Fruit fly (Drosophila melanogaster) whole organism, embryonic: ENCODE measurements around the gene Cbp20.

Experiments
- Aef1 ChIP-seq: fragments of 200-800 bp; sonication (Bioruptor generic); IDR thresholded peaks from 3 replicates; pipeline ENCODE4 v1.3.6; 2022; ENCODE audit warnings: missing biosample characterization, missing genetic modification characterization
- B-H1 ChIP-seq: fragments of 200-800 bp; sonication (Bioruptor generic); IDR thresholded peaks from 3 replicates; pipeline ENCODE4 v1.3.6; 2022; ENCODE audit warnings: missing biosample characterization, missing genetic modification characterization
- Bteb2 ChIP-seq: fragments of 200-800 bp; sonication (Bioruptor generic); optimal IDR thresholded peaks from 2 replicates; lab custom pipeline; 2016; ENCODE audit warnings: missing biosample characterization, missing genetic modification characterization
- CG10147 ChIP-seq: fragments of 200-800 bp; sonication (Bioruptor generic); optimal IDR thresholded peaks from 2 replicates; lab custom pipeline; 2019; ENCODE audit warnings: missing biosample characterization, mild to moderate bottlenecking, missing genetic modification characterization, moderate library complexity
- CG10267 ChIP-seq: fragments of 200-800 bp; sonication (Bioruptor generic); optimal IDR thresholded peaks from 2 replicates; lab custom pipeline; 2018; ENCODE audit warnings: missing biosample characterization, mild to moderate bottlenecking, missing genetic modification characterization, moderate library complexity
- CG10654 ChIP-seq: fragments of 200-800 bp; sonication (Bioruptor generic); optimal IDR thresholded peaks from 2 replicates; lab custom pipeline; 2016; ENCODE audit warnings: missing biosample characterization, missing genetic modification characterization
- CG13296 ChIP-seq: fragments of 200-800 bp; sonication (Bioruptor generic); optimal IDR thresholded peaks from 3 replicates; lab custom pipeline; 2018; ENCODE audit warnings: missing biosample characterization, mild to moderate bottlenecking, missing genetic modification characterization
- CG13775 ChIP-seq: fragments of 200-800 bp; sonication (Bioruptor generic); optimal IDR thresholded peaks from 3 replicates; lab custom pipeline; 2017; ENCODE audit warnings: missing biosample characterization, mild to moderate bottlenecking, missing genetic modification characterization
- CG14710 ChIP-seq: fragments of 200-800 bp; sonication (Bioruptor generic); optimal IDR thresholded peaks from 3 replicates; lab custom pipeline; 2019; ENCODE audit warnings: missing biosample characterization, mild to moderate bottlenecking, missing genetic modification characterization, moderate library complexity
- CG15269 ChIP-seq: fragments of 200-800 bp; sonication (Bioruptor generic); optimal IDR thresholded peaks from 2 replicates; lab custom pipeline; 2018; ENCODE audit warnings: missing biosample characterization, mild to moderate bottlenecking, missing genetic modification characterization, moderate library complexity
- CG1602 ChIP-seq: fragments of 200-800 bp; sonication (Bioruptor generic); optimal IDR thresholded peaks from 3 replicates; lab custom pipeline; 2016; ENCODE audit warnings: missing biosample characterization, missing genetic modification characterization
- CG1603 ChIP-seq: fragments of 200-800 bp; sonication (Bioruptor generic); optimal IDR thresholded peaks from 2 replicates; lab custom pipeline; 2019; ENCODE audit warnings: missing biosample characterization, mild to moderate bottlenecking, missing genetic modification characterization, moderate library complexity
- CG17612 ChIP-seq: fragments of 200-800 bp; sonication (Bioruptor generic); IDR thresholded peaks from 2 replicates; pipeline ENCODE4 v1.3.6; 2022; ENCODE audit warnings: missing biosample characterization, missing genetic modification characterization
- CG18262 ChIP-seq: fragments of 200-800 bp; optimal IDR thresholded peaks from 3 replicates; lab custom pipeline; 2019; ENCODE audit warnings: missing biosample characterization, mild to moderate bottlenecking, missing genetic modification characterization, moderate library complexity
- CG2116 ChIP-seq: fragments of 200-800 bp; sonication (Bioruptor generic); optimal IDR thresholded peaks from 3 replicates; lab custom pipeline; 2018; ENCODE audit warnings: missing biosample characterization, mild to moderate bottlenecking, missing genetic modification characterization
- CG2875 ChIP-seq: fragments of 200-800 bp; sonication (Bioruptor generic); optimal IDR thresholded peaks from 2 replicates; lab custom pipeline; 2017; ENCODE audit warnings: missing biosample characterization, mild to moderate bottlenecking, missing genetic modification characterization, missing genetic modification reagents
- CG31388 ChIP-seq: fragments of 200-800 bp; sonication (Bioruptor generic); optimal IDR thresholded peaks from 2 replicates; lab custom pipeline; 2016; ENCODE audit warnings: missing biosample characterization, missing genetic modification characterization
- CG32767 ChIP-seq: fragments of 200-800 bp; sonication (Bioruptor generic); IDR thresholded peaks from 2 replicates; pipeline ENCODE4 v1.3.6; 2022; ENCODE audit warnings: missing biosample characterization, missing genetic modification characterization
- CG34422 ChIP-seq: fragments of 200-800 bp; sonication (Bioruptor generic); IDR thresholded peaks from 3 replicates; pipeline ENCODE4 v1.3.6; 2022; ENCODE audit warnings: missing biosample characterization, missing genetic modification characterization
- CG42726 ChIP-seq: fragments of 200-800 bp; sonication (Bioruptor generic); IDR thresholded peaks from 2 replicates; pipeline ENCODE4 v1.3.6; 2022; ENCODE audit warnings: missing biosample characterization, missing genetic modification characterization; ENCODE audit not compliant: partially characterized antibody
- CG4730 ChIP-seq: fragments of 200-800 bp; sonication (Bioruptor generic); IDR thresholded peaks from 2 replicates; pipeline ENCODE4 v1.3.6; 2022; ENCODE audit warnings: missing biosample characterization, missing genetic modification characterization
- CG6254 ChIP-seq: fragments of 200-800 bp; sonication (Bioruptor generic); optimal IDR thresholded peaks from 3 replicates; lab custom pipeline; 2017; ENCODE audit warnings: mild to moderate bottlenecking, missing biosample characterization, missing genetic modification reagents, missing genetic modification characterization
- CG7987 ChIP-seq: fragments of 200-800 bp; sonication (Bioruptor generic); optimal IDR thresholded peaks from 2 replicates; lab custom pipeline; 2018; ENCODE audit warnings: missing biosample characterization, mild to moderate bottlenecking, missing genetic modification characterization, moderate library complexity
- Deaf1 ChIP-seq: fragments of 200-800 bp; optimal IDR thresholded peaks from 3 replicates; lab custom pipeline; 2019; ENCODE audit warnings: missing biosample characterization, mild to moderate bottlenecking, missing genetic modification characterization, moderate library complexity
- E2f2 ChIP-seq: fragments of 200-800 bp; sonication (Bioruptor generic); IDR thresholded peaks from 2 replicates; pipeline ENCODE4 v1.3.6; 2022; ENCODE audit warnings: missing biosample characterization, missing genetic modification characterization
- Fer3 ChIP-seq: fragments of 200-800 bp; sonication (Bioruptor generic); optimal IDR thresholded peaks from 2 replicates; lab custom pipeline; 2018; ENCODE audit warnings: missing biosample characterization, mild to moderate bottlenecking, missing genetic modification characterization, moderate library complexity
- Gug ChIP-seq: fragments of 200-800 bp; sonication (Bioruptor generic); IDR thresholded peaks from 4 replicates; pipeline ENCODE4 v1.3.6; 2022; ENCODE audit warnings: missing biosample characterization, missing genetic modification characterization
- HLH54F ChIP-seq: fragments of 200-800 bp; sonication (Bioruptor generic); optimal IDR thresholded peaks from 3 replicates; lab custom pipeline; 2016; ENCODE audit warnings: missing biosample characterization, missing genetic modification characterization
- Hand ChIP-seq: fragments of 200-800 bp; sonication (Bioruptor generic); optimal IDR thresholded peaks from 2 replicates; lab custom pipeline; 2017; ENCODE audit warnings: mild to moderate bottlenecking, missing biosample characterization, missing genetic modification reagents, missing genetic modification characterization
- HmgZ ChIP-seq: fragments of 200-800 bp; sonication (Bioruptor generic); optimal IDR thresholded peaks from 2 replicates; lab custom pipeline; 2018; ENCODE audit warnings: missing biosample characterization, mild to moderate bottlenecking, missing genetic modification characterization
- Hr39 ChIP-seq: fragments of >200 bp; optimal IDR thresholded peaks from 2 replicates; lab custom pipeline; 2017
- Mrtf ChIP-seq: fragments of 200-800 bp; sonication (Bioruptor generic); IDR thresholded peaks from 3 replicates; pipeline ENCODE4 v1.3.6; 2022; ENCODE audit warnings: missing biosample characterization, missing genetic modification characterization
- NFAT ChIP-seq: fragments of 200-800 bp; sonication (Bioruptor generic); IDR thresholded peaks from 2 replicates; pipeline ENCODE4 v1.3.6; 2022; ENCODE audit warnings: missing biosample characterization, missing genetic modification characterization
- NfI ChIP-seq: fragments of 200-800 bp; sonication (Bioruptor generic); optimal IDR thresholded peaks from 3 replicates; lab custom pipeline; 2018; ENCODE audit warnings: missing biosample characterization, mild to moderate bottlenecking, missing genetic modification characterization, moderate library complexity
- Spps ChIP-seq: fragments of 200-800 bp; sonication (Bioruptor generic); optimal IDR thresholded peaks from 2 replicates; lab custom pipeline; 2018; ENCODE audit warnings: missing biosample characterization, mild to moderate bottlenecking, missing genetic modification characterization
- Stat92E ChIP-seq, 3 experiments: fragments of >200 bp in 2 of 3; fragments of 200-800 bp in 1 of 3; sonication (Bioruptor generic) in 1 of 3; optimal IDR thresholded peaks; 2 replicates each; lab custom pipeline; 2017 to 2019; ENCODE audit warnings: missing biosample characterization in 3 of 3, missing genetic modification characterization in 3 of 3, mild to moderate bottlenecking in 1 of 3, moderate library complexity in 1 of 3
- ci ChIP-seq: fragments of 200-800 bp; sonication (Bioruptor generic); IDR thresholded peaks from 3 replicates; pipeline ENCODE4 v1.3.6; 2022; ENCODE audit warnings: missing biosample characterization, missing genetic modification characterization
- crol ChIP-seq: fragments of 200-800 bp; sonication (Bioruptor generic); IDR thresholded peaks from 2 replicates; pipeline ENCODE4 v1.3.6; 2022; ENCODE audit warnings: missing biosample characterization, missing genetic modification characterization
- da ChIP-seq: fragments of 200-800 bp; sonication (Bioruptor generic); optimal IDR thresholded peaks from 2 replicates; lab custom pipeline; 2016; ENCODE audit warnings: missing biosample characterization, missing genetic modification characterization
- emc ChIP-seq: fragments of 200-800 bp; sonication (Bioruptor generic); optimal IDR thresholded peaks from 2 replicates; lab custom pipeline; 2016; ENCODE audit warnings: missing biosample characterization, missing genetic modification characterization
- grau ChIP-seq: fragments of 200-800 bp; optimal IDR thresholded peaks from 3 replicates; lab custom pipeline; 2019; ENCODE audit warnings: missing biosample characterization, mild to moderate bottlenecking, missing genetic modification characterization, moderate library complexity
- gsb-n ChIP-seq: fragments of 200-800 bp; sonication (Bioruptor generic); optimal IDR thresholded peaks from 3 replicates; lab custom pipeline; 2018; ENCODE audit warnings: missing biosample characterization, mild to moderate bottlenecking, missing genetic modification characterization
- her ChIP-seq: fragments of 200-800 bp; sonication (Bioruptor generic); optimal IDR thresholded peaks from 2 replicates; lab custom pipeline; 2016; ENCODE audit warnings: missing biosample characterization, missing genetic modification characterization
- nerfin-1 ChIP-seq: fragments of 200-800 bp; sonication (Bioruptor generic); optimal IDR thresholded peaks from 3 replicates; lab custom pipeline; 2019; ENCODE audit warnings: missing biosample characterization, mild to moderate bottlenecking, missing genetic modification characterization, moderate library complexity
- salm ChIP-seq: fragments of 200-800 bp; sonication (Bioruptor generic); optimal IDR thresholded peaks from 2 replicates; lab custom pipeline; 2018; ENCODE audit warnings: missing biosample characterization, mild to moderate bottlenecking, missing genetic modification characterization
- slou ChIP-seq: fragments of 200-800 bp; sonication (Bioruptor generic); optimal IDR thresholded peaks from 3 replicates; lab custom pipeline; 2016; ENCODE audit warnings: missing biosample characterization, missing genetic modification characterization
- toy ChIP-seq: fragments of 200-800 bp; sonication (Bioruptor generic); IDR thresholded peaks from 2 replicates; pipeline ENCODE4 v1.3.6; 2022; ENCODE audit warnings: missing biosample characterization, missing genetic modification characterization
- trh ChIP-seq: fragments of 200-800 bp; sonication (Bioruptor generic); optimal IDR thresholded peaks from 2 replicates; lab custom pipeline; 2016; ENCODE audit warnings: missing biosample characterization, missing genetic modification characterization

The Cbp20 gene

dm6 chr3R:18171983-18172967 lies 7.8 kb downstream of the Cbp20 start (continued):
- TF ChIP-seq gsb-n (peak; percentile 91), CG31388 (peak; percentile 77), Spps (tag; lab: Kevin White, UChicago) (peak; percentile 82), trh (peak; percentile 71), CG14710 (tag; lab: Kevin White, UChicago) (peak; percentile 93), CG18262 (tag; lab: Kevin White, UChicago) (peak; percentile 96), CG2875 (GFP tag; lab: Kevin White, UChicago) (peak; percentile 92), Fer3 (tag; lab: Kevin White, UChicago) (peak; percentile 90), CG4730 (GFP tag; lab: Robert Waterston, UW) (peak; percentile 80), NfI (GFP tag; lab: Kevin White, UChicago) (peak; percentile 92), Stat92E (GFP tag; optimal IDR thresholded peaks at IDR 0.05; lab: Kevin White, UChicago) (peak in 1 of 3 experiments; percentile 85), Hr39 (no peak), da (peak; percentile 70), CG2116 (GFP tag; lab: Kevin White, UChicago) (peak; percentile 75), toy (0 out of 2 replicates have a peak, but pooled peaks have one; percentile 32), Hand (GFP tag; lab: Kevin White, UChicago) (peak; percentile 93), CG7987 (GFP tag; lab: Kevin White, UChicago) (peak; percentile 65), Bteb2 (peak; percentile 89), CG15269 (tag; lab: Kevin White, UChicago) (peak; percentile 94), CG10654 (GFP tag; lab: Kevin White, UChicago) (peak; percentile 89), grau (tag; lab: Kevin White, UChicago) (peak; percentile 94), Mrtf (GFP tag; lab: Robert Waterston, UW) (peak; percentile 80), her (GFP tag; lab: Kevin White, UChicago) (peak; percentile 81), B-H1 (GFP tag; lab: Robert Waterston, UW) (peak; percentile 83), emc (peak; percentile 61), nerfin-1 (peak; percentile 93), CG1603 (tag; lab: Kevin White, UChicago) (no peak), E2f2 (GFP tag; lab: Robert Waterston, UW) (peak; percentile 66), CG32767 (peak; percentile 82), slou (GFP tag; lab: Kevin White, UChicago) (peak; percentile 86), HLH54F (GFP tag; lab: Kevin White, UChicago) (peak; percentile 92), CG10147 (peak; percentile 93), ci (peak; percentile 93), Deaf1 (tag; lab: Kevin White, UChicago) (no peak), CG1602 (GFP tag; lab: Kevin White, UChicago) (peak; percentile 93), Gug (GFP tag; lab: Robert Waterston, UW) (peak; percentile 69; the same call in 2 of the 4 replicates), CG13775 (peak; percentile 94), CG6254 (GFP tag; lab: Kevin White, UChicago) (peak; percentile 91), Aef1 (peak; percentile 78), HmgZ (tag; lab: Kevin White, UChicago) (peak; percentile 92), CG13296 (GFP tag; lab: Kevin White, UChicago) (peak; percentile 92), salm (tag; lab: Kevin White, UChicago) (peak; percentile 91), CG42726 (GFP tag; lab: Robert Waterston, UW) (no peak), crol (GFP tag; lab: Robert Waterston, UW) (peak; percentile 66), CG10267 (tag; lab: Kevin White, UChicago) (peak; percentile 89), NFAT (GFP tag; lab: Robert Waterston, UW) (peak; percentile 63; the same call in 1 of the 2 replicates), CG34422 (GFP tag; lab: Robert Waterston, UW) (peak; percentile 80), CG17612 (GFP tag; lab: Robert Waterston, UW) (peak; percentile 71)
